Worm (Caenorhabditis elegans): Measurements from ENCODE around the gene gspd-1.

The gspd-1 gene

ce11 chrIV:11359769-11360168 lies 42.5 kb downstream of the gspd-1 start, which contains the start of gene klp-12:
TSS of gene klp-12 (minus strand) at chrIV:11359869.
- no peak for TF ChIP-seq jun-1 (tag; optimal IDR thresholded peaks at IDR 0.05)
- no peak for TF ChIP-seq nfya-1 (tag; optimal IDR thresholded peaks at IDR 0.05; ENCODE audit: insufficient read depth)
- no peak for TF ChIP-seq mdl-1 (tag; optimal IDR thresholded peaks at IDR 0.05)
- no peak for TF ChIP-seq elt-1 (tag; optimal IDR thresholded peaks at IDR 0.05)
- TF ChIP-seq fkh-10 (GFP tag; optimal IDR thresholded peaks at IDR 0.05): no peak
- TF ChIP-seq sea-2 (GFP tag; optimal IDR thresholded peaks at IDR 0.05): no peak
- no peak for TF ChIP-seq ZK546.5 (tag; optimal IDR thresholded peaks at IDR 0.05)
- TF ChIP-seq fos-1 (tag; optimal IDR thresholded peaks at IDR 0.05): no peak
- no peak for TF ChIP-seq nhr-77 (tag; optimal IDR thresholded peaks at IDR 0.05)
- TF ChIP-seq ztf-4 (tag; optimal IDR thresholded peaks at IDR 0.05): no peak
- TF ChIP-seq aly-2 (tag; optimal IDR thresholded peaks at IDR 0.05): no peak
- no peak for TF ChIP-seq nhr-76 (tag; optimal IDR thresholded peaks at IDR 0.05)

ce11 chrIV:11361409-11361808 lies 44.2 kb downstream of the gspd-1 start, which contains the start of gene T01G1.4:
TSS of gene T01G1.4 (minus strand) at chrIV:11361509.
- TF ChIP-seq snpc-4 (tag; optimal IDR thresholded peaks at IDR 0.05) (no peak), eor-1 (tag; optimal IDR thresholded peaks at IDR 0.05) (no peak), jun-1 (tag; optimal IDR thresholded peaks at IDR 0.05) (no peak), nhr-237 (tag; optimal IDR thresholded peaks at IDR 0.05) (no peak), fkh-2 (tag; optimal IDR thresholded peaks at IDR 0.05) (no peak), aly-2 (tag; optimal IDR thresholded peaks at IDR 0.05) (no peak), nhr-11 (tag; optimal IDR thresholded peaks at IDR 0.05) (no peak), nhr-12 (tag; optimal IDR thresholded peaks at IDR 0.05) (no peak), unc-39 (tag; optimal IDR thresholded peaks at IDR 0.05) (no peak), mdl-1 (tag; optimal IDR thresholded peaks at IDR 0.05) (no peak)

- TF ChIP-seq mdl-1 (tag; optimal IDR thresholded peaks at IDR 0.05) (no peak), nhr-25 (tag; optimal IDR thresholded peaks at IDR 0.05) (peak; percentile 12), pqm-1 (tag; optimal IDR thresholded peaks at IDR 0.05) (peak; percentile 1), nhr-77 (tag; optimal IDR thresholded peaks at IDR 0.05) (no peak), aly-2 (tag; optimal IDR thresholded peaks at IDR 0.05) (no peak), hmg-11 (tag; optimal IDR thresholded peaks at IDR 0.05) (peak; percentile 16), nfya-1 (tag; optimal IDR thresholded peaks at IDR 0.05; ENCODE audit: insufficient read depth) (peak; percentile 32), unc-39 (tag; optimal IDR thresholded peaks at IDR 0.05) (no peak), ceh-16 (tag; optimal IDR thresholded peaks at IDR 0.05) (no peak), ceh-28 (tag; optimal IDR thresholded peaks at IDR 0.05) (peak; percentile 17), ZK546.5 (tag; optimal IDR thresholded peaks at IDR 0.05) (no peak), ztf-11 (tag; optimal IDR thresholded peaks at IDR 0.05) (no peak), elt-2 (tag; optimal IDR thresholded peaks at IDR 0.05) (peak; percentile 12), nhr-76 (tag; optimal IDR thresholded peaks at IDR 0.05) (peak; percentile 84), nhr-11 (tag; optimal IDR thresholded peaks at IDR 0.05) (no peak), pha-4 (tag; optimal IDR thresholded peaks at IDR 0.05) (peak; percentile 60)
These were observed 46.8 kb downstream of the gspd-1 start for ce11 chrIV:11363806-11364562.

All from whole organism, L3 larva.